Worm (Caenorhabditis elegans): ENCODE data around the gene egal-1.

egal-1 gene

DNA sequence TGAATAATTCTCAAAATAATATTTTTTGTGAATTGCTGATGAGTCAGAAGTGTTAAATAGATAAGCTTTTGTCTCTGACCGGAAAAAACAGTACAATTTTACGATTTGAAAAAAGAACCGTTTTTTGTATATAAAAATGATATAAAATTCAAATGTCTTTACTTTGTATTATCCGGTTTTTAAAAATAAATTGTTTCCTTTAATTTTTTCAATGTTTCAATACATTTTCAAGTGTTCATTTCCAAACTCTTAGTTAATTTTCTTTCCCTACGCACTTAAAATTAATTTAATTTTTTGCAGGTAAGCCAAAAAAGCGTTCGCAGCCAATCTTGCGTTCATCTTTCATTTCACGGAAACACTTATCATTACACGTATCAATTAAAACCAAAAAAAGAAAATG is at the start of gene egal-1:
egal-1 (plus strand) TSS at position 301 of the 400 bp plus-strand sequence.
- TF ChIP-seq unc-62 (GFP tag; optimal IDR thresholded peaks at IDR 0.05) = no peak

DNA sequence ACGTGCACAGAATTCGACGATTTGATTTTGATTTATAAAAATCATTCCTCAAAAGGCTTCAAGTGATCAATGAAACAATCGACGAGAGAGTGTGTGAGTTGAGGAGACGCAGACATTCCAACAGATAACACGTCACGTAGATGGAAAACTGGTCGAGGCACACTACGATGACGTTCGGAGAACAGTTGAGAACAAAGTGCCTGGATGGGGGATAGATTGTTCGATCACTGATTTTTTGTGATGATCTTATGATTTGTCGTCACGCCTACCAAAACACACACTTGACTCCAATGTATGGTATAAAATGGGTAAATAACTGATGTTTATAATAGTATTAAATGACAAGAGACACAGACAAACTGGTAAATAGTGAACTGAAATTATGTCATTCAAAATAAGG is 46.3 kb upstream of the egal-1 start:
- no peak for TF ChIP-seq unc-62 (GFP tag; optimal IDR thresholded peaks at IDR 0.05)

DNA sequence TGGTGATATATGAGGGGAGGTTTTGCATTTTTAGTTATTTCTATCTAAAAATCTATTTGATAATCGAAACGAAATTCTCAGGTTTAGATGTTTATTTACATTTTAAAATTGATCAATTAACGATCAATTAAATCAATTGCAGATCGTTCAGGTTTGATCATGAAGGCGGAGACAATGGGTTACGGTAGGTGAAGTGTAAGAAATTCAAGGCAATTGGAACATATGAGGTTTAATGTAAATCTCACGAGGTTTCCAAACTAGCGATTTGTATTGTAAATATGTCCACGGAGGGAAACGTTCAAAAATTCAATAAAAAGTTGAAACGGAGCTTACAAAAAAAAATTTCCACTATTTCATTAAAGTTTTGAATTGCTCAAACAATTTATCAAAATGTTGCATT is 45.1 kb upstream of the egal-1 start:
- TF ChIP-seq unc-62 (GFP tag; optimal IDR thresholded peaks at IDR 0.05) = no peak

DNA sequence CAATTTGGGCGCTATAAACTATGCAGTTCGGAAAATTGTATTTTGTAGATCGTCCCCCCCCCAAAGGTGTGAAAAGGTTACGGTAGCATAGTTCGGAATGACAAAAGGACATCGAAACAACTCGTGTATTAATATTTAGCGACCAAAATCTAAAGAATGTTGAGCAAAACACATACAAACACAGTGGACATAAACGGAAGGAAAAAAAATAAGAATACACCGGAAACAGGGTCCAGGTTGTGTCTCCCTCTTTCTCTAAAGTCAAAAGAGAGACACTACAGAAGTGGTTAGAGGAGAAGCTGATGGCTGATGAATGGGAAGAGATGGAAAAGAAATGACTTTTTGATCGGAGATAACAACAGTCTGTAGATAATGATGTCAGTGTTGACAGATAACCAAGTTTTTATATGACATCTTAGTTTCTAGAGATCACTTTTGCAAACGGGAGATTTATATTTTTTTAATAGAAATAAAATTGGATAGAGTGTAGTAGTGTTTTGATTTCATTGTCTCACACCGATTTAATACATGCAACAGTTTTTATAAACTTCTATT is 44.3 kb upstream of the egal-1 start:
- TF ChIP-seq unc-62 (GFP tag; optimal IDR thresholded peaks at IDR 0.05) = no peak

DNA sequence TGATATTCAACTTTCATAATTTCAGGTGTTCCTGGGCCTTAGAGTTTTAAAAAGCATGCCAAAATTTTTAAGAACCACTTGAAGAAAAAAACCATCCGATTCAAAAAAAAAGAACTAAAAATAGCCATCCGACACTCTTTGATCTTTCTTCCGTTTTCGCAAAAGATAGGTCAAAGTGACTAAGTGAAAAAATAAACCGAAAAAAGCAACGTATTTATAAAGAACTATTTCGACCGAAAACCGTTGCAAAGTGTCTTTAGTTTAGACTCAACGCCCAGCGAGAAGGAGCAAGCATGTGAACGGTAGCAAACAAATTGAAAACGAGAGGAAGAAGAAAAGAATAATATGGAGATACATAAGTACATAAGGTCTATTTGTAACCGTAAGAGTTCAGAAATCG is 40.9 kb upstream of the egal-1 start:
- no peak for TF ChIP-seq unc-62 (GFP tag; optimal IDR thresholded peaks at IDR 0.05)

DNA sequence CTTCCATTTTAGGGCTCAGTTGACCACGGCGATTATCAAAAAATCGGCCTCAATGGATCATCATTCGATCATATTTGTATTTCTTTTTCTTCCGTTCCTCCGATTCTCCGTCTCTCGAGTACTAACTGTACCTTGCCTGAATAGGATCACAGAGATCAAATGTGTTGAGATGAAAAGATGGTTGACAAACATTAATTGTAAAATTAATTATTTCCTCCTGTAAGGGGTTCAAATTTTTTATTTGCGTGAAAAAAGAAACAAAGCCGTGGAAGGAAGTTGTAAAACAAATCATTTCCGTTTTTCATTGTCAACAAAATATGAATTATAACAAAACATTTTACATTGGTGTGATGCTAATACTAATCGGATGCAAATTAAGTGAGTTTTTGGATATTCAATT is 33.6 kb upstream of the egal-1 start, which contains the start of gene C31H1.2:
C31H1.2 (plus strand) TSS at position 301 of the 400 bp plus-strand sequence.
- TF ChIP-seq unc-62 (GFP tag; optimal IDR thresholded peaks at IDR 0.05) = no peak

DNA sequence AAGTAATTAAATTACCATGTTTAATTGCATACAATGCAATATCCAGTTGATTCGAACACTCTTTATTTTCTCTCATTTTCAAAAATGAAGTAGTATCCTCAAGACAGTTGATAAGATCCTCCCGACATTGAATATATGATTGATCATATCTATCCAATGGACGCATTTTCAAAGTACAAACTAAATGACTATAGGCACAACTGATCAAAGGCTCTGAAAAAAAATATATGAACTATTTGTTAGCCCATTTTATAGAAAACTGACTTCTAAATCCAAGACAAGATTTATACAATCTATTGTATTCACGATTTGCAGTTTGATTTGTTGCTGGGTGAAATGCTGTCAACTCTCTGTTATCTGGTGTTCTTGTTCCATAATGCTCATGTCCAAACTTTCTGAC is 29.1 kb upstream of the egal-1 start:
- no peak for TF ChIP-seq unc-62 (GFP tag; optimal IDR thresholded peaks at IDR 0.05)

DNA sequence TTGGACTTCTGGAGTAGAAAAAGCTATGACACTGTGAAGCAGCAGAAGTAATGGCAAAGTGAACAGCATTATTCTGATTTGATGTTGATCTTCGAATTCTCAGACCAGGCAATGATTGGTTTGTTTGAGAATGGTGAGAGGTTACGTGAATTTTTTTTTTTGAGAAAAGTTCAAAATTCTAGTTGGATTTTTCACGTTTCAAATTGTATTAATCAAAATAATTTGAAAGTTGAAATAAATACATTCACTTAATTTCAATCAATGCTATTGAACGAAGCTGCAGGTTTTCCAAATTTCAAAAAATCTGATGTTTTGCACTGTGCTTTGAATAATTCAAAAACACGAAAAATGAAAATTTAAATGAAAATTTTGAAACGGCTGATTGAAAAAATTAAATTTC is 27.9 kb upstream of the egal-1 start, which contains the start of gene C31H1.5:
C31H1.5 (minus strand) TSS at position 101 of the 400 bp plus-strand sequence.
- no peak for TF ChIP-seq unc-62 (GFP tag; optimal IDR thresholded peaks at IDR 0.05)

DNA sequence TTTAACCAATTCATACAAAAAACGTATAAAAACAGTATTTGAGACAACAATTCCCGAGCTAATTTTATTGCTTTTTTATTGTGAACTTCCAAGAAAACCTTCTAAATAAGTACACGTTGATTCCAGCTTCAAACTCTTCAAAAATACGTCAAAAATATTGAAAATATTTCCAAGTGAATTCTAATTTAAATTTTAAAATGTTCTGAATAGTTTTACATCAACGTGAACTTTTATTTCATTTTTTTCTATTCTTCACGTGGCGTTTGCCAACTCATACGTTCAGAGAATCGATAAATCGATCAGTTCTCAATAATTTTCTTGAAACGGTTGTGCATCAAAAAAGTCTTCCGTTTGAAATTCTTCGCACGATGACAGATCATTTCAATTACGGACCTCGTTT is 27.4 kb upstream of the egal-1 start, which contains the start of gene C31H1.1:
C31H1.1 (plus strand) TSS at position 301 of the 400 bp plus-strand sequence.
- TF ChIP-seq unc-62 (GFP tag; optimal IDR thresholded peaks at IDR 0.05) = no peak

DNA sequence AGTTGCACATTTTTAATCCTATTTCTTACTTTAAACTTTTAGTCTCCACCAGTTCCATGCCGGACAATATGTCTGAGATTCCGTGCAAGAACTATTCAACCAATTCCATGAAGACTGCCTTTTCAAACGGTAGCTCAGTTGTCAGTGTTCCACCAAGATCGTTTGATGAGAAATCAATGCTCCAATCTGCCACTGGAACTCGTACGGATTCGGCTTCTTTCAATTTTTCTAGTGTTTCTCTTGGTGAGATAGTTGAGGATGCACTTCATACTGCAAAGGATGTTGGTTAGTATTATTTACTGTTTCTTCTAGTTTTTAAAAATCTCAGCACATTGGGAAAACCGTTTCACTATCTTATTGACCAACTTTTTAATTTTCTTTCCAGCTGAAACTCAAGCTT is 25.0 kb upstream of the egal-1 start:
- TF ChIP-seq unc-62 (GFP tag; optimal IDR thresholded peaks at IDR 0.05) = no peak

DNA sequence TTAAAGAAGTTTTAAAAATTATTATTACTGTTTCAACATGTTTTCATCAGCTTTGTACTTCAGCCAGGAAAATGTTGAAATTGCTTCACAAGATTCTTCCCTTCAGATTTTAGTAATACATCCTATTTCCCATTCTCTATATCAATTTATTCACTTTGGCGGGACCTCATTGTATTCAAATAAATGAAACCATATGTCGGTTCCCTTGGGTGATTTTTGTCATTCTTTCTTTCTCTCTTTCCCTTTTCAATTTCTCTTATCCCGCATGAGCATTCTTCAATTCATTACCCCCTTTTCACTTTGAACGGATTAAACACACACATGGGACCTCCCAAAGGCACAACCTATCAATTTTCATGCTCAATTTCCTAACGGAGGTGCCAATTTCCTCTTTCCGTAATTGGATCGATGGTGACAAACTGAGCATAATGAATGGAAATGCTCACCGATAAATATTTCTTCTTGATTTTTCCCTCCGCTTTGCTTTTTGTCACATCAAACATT is 21.0 kb upstream of the egal-1 start:
- TF ChIP-seq unc-62 (GFP tag; optimal IDR thresholded peaks at IDR 0.05) = no peak

DNA sequence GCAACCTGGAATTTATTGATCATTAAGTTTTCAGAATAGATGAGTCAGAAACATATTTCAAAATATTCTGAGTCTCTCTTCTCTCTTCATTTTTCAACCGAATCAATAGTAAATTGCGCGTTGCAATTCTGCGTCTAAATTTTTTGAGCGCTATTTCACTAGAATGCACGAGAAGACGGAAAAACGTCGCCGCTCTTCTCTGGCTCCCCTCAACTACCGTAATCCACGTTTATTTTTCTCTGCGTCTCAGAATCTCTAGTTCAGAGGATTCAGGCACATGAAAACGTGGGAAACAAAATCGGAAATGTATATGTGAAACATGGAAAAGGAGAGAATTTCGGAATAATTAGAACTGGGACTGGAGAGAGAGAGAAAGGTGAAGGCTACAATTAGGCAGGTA is 19.1 kb upstream of the egal-1 start:
- no peak for TF ChIP-seq unc-62 (GFP tag; optimal IDR thresholded peaks at IDR 0.05)

DNA sequence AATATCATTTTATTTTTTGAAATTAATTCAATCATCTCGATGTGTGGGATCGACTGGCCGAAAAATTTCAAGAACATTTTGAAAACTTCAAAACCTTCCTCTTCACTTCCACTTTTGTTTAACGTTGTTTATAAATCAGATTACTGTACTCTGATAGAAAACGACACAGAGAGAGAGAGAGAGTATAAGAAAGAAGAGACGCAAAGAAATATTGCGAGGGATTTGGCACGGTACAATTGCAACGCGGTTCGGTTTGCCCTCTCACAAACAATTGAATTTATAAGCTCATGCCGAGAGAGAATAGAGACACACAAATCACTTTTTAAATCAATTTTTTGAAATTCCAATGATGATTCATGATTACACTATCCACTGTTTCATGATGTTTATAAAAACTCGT is 18.2 kb upstream of the egal-1 start:
- no peak for TF ChIP-seq unc-62 (GFP tag; optimal IDR thresholded peaks at IDR 0.05)

DNA sequence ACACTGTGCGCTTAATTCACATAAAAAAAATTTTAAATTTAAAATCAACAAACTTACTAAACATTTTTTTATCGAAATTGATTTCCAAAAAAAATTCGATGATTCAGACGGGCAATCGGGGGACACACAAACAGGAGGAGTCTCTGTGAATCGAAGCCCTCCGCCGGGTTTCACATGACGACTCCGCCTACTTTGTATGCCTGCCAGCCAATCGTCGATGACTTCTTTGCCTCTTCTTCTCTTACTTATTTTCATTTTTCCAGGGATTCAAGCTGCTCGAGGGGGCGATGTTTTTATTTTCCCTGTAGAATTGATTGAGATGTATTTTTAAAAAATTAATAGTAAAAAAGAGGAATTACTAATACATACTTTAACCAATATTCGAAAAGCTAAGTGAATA is 17.7 kb upstream of the egal-1 start, which contains the start of gene lntl-1:
lntl-1 (minus strand) TSS at position 185 of the 400 bp plus-strand sequence.
- no peak for TF ChIP-seq unc-62 (GFP tag; optimal IDR thresholded peaks at IDR 0.05)

DNA sequence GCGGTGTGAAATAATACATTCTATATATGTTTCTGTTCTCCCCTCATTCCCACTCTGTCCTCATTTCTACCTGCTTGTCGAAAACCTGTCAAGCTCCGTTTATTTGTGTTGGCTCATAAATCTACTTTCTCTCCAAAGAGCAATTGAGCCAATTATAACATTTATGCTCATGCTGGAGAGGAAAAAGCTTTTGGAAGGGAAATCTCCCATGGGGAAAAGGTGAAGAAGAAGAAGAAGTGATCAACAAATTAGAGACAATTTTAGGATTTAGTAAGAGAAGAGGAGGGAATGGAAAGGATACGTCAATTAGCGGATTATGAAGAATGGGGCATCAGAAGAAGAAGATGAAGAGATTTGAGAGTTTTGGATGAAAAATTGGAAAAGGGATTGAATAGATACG is 14.9 kb upstream of the egal-1 start:
- TF ChIP-seq unc-62 (GFP tag; optimal IDR thresholded peaks at IDR 0.05) = no peak

DNA sequence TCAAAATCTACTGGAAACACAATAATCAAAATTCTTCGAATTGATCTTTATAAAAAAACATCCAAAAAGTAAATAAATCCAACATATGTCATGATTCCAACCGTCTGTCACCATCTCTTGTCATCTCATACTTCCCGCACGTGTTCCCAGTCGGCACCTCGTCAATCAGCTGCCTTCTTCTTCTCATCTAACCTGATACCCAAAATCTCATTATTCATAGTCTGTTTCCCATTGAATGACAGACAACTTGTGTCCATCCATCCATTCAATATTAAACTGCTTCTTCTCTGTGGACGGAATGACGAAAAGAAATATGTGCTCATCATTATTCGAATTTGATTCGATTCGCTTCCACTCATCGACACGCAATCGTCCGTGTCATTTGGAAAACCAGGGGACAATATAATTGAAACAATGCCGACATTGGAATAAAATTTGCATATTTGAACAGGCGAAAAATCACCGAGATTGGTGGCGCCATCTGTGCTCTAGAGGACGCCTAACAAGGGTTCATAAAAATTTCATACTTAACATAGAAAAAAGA is 13.4 kb upstream of the egal-1 start:
- no peak for TF ChIP-seq unc-62 (GFP tag; optimal IDR thresholded peaks at IDR 0.05)

DNA sequence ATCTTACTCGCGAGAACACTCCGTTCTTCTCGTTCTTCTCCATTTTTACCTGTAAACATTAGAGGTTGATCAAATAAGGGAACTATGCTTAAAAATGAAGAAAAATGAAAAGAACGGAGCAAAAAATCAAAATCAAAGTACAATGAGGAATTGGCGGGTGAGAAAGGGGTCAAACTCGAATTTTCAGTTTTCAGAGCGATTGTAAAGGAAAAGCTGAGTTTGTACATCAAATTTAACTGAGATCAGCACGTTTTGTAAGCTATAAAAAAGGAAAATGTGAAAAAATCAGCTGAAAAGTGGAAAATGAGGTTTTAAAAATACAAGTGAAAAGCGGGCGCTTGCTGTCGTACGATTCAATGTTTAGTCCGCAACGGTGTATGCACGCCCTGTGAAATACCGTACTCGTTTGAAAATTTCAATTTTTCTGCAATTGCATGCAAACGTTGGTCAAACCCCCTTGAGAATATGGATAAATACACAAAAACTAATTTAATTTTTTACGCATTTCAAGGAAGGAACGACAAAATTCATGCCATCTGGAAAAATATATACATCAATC is 10.4 kb upstream of the egal-1 start, which contains the start of gene oops-1:
oops-1 (minus strand) TSS at position 51 of the 559 bp plus-strand sequence.
- TF ChIP-seq unc-62 (GFP tag; optimal IDR thresholded peaks at IDR 0.05) = no peak
